Fruit fly (Drosophila melanogaster): ENCODE results near the gene CG34461.

Gene CG34461

dm6 chr3L:8347346-8347745 is 21.7 kb downstream of the CG34461 start:
- TF ChIP-seq CG13204 (GFP tag; optimal IDR thresholded peaks at IDR 0.05) (no peak), Pif1A (GFP tag; optimal IDR thresholded peaks at IDR 0.05) (no peak), gl (tag; optimal IDR thresholded peaks at IDR 0.05) (no peak), CG17806 (tag; optimal IDR thresholded peaks at IDR 0.05) (no peak), CG4496 (GFP tag; IDR thresholded peaks at IDR 0.05) (no peak), EcR (GFP tag; optimal IDR thresholded peaks at IDR 0.05) (no peak), D1 (tag; optimal IDR thresholded peaks at IDR 0.05) (no peak), CG14655 (GFP tag; optimal IDR thresholded peaks at IDR 0.05) (no peak), Pif1B (GFP tag; optimal IDR thresholded peaks at IDR 0.05) (no peak)

dm6 chr3L:8356196-8356595 is 30.5 kb downstream of the CG34461 start, which contains the start of gene Culd:
Gene Culd (minus strand): TSS chr3L:8356296.
- TF ChIP-seq Snoo (tag; optimal IDR thresholded peaks at IDR 0.05) (no peak), CG8159 (tag; optimal IDR thresholded peaks at IDR 0.05) (no peak), CG17806 (tag; optimal IDR thresholded peaks at IDR 0.05) (no peak), CG9948 (tag; optimal IDR thresholded peaks at IDR 0.05) (no peak), CG15710 (tag; optimal IDR thresholded peaks at IDR 0.05) (no peak), CG32121 (GFP tag; IDR thresholded peaks at IDR 0.05) (no peak), CG12605 (GFP tag; IDR thresholded peaks at IDR 0.05) (no peak), EcR (GFP tag; optimal IDR thresholded peaks at IDR 0.05) (no peak), CG8301 (tag; optimal IDR thresholded peaks at IDR 0.05) (no peak), D1 (tag; optimal IDR thresholded peaks at IDR 0.05) (no peak)

dm6 chr3L:8358138-8358537 is 32.5 kb downstream of the CG34461 start:
- no peak for TF ChIP-seq CG4496 (GFP tag; IDR thresholded peaks at IDR 0.05)
- no peak for TF ChIP-seq CG13204 (GFP tag; optimal IDR thresholded peaks at IDR 0.05)
- TF ChIP-seq CG8159 (tag; optimal IDR thresholded peaks at IDR 0.05), result peak; percentile 73
- TF ChIP-seq CG34367 (tag; optimal IDR thresholded peaks at IDR 0.05), result peak; percentile 43
- no peak for TF ChIP-seq Pif1A (GFP tag; optimal IDR thresholded peaks at IDR 0.05)
- no peak for TF ChIP-seq CG12605 (GFP tag; IDR thresholded peaks at IDR 0.05)
- TF ChIP-seq Snoo (tag; optimal IDR thresholded peaks at IDR 0.05), result peak; percentile 55
- TF ChIP-seq Ets98B (GFP tag; IDR thresholded peaks at IDR 0.05), result no peak
- no peak for TF ChIP-seq CG14655 (GFP tag; optimal IDR thresholded peaks at IDR 0.05)
- TF ChIP-seq CG32121 (GFP tag; IDR thresholded peaks at IDR 0.05), result no peak
- TF ChIP-seq CG8301 (tag; optimal IDR thresholded peaks at IDR 0.05), result no peak
- no peak for TF ChIP-seq CG10348 (GFP tag; IDR thresholded peaks at IDR 0.05)
- TF ChIP-seq CG9948 (tag; optimal IDR thresholded peaks at IDR 0.05), result no peak
- TF ChIP-seq CG15710 (tag; optimal IDR thresholded peaks at IDR 0.05), result no peak
- TF ChIP-seq rn (GFP tag; IDR thresholded peaks at IDR 0.05), result no peak
- no peak for TF ChIP-seq gl (tag; optimal IDR thresholded peaks at IDR 0.05)
- peak; percentile 53 for TF ChIP-seq CG17806 (tag; optimal IDR thresholded peaks at IDR 0.05)
- no peak for TF ChIP-seq EcR (GFP tag; optimal IDR thresholded peaks at IDR 0.05)
- no peak for TF ChIP-seq fd96Ca (GFP tag; IDR thresholded peaks at IDR 0.05)
- TF ChIP-seq Pif1B (GFP tag; optimal IDR thresholded peaks at IDR 0.05), result no peak
- TF ChIP-seq D1 (tag; optimal IDR thresholded peaks at IDR 0.05), result no peak

- TF ChIP-seq gl (tag; optimal IDR thresholded peaks at IDR 0.05), result no peak
- TF ChIP-seq CG12605 (GFP tag; IDR thresholded peaks at IDR 0.05), result peak; percentile 49; the same call in 1 of the 2 replicates
These were observed 33.3 kb downstream of the CG34461 start for dm6 chr3L:8358776-8359455.

- no peak for TF ChIP-seq Snoo (tag; optimal IDR thresholded peaks at IDR 0.05)
- peak; percentile 41 for TF ChIP-seq CG17806 (tag; optimal IDR thresholded peaks at IDR 0.05)
- TF ChIP-seq CG13204 (GFP tag; optimal IDR thresholded peaks at IDR 0.05), result peak; percentile 61
- TF ChIP-seq Pif1B (GFP tag; optimal IDR thresholded peaks at IDR 0.05), result no peak
- peak; percentile 55 for TF ChIP-seq CG15710 (tag; optimal IDR thresholded peaks at IDR 0.05)
- TF ChIP-seq gl (tag; optimal IDR thresholded peaks at IDR 0.05), result peak; percentile 84
- TF ChIP-seq Ets98B (GFP tag; IDR thresholded peaks at IDR 0.05), result peak; percentile 26; the same call in 1 of the 2 replicates
- 0 out of 2 replicates have a peak, but pooled peaks have one; percentile 10 for TF ChIP-seq CG32121 (GFP tag; IDR thresholded peaks at IDR 0.05)
- TF ChIP-seq CG9948 (tag; optimal IDR thresholded peaks at IDR 0.05), result peak; percentile 36
- peak; percentile 63 for TF ChIP-seq CG34367 (tag; optimal IDR thresholded peaks at IDR 0.05)
- peak; percentile 45; the same call in 1 of the 3 replicates for TF ChIP-seq fd96Ca (GFP tag; IDR thresholded peaks at IDR 0.05)
- TF ChIP-seq rn (GFP tag; IDR thresholded peaks at IDR 0.05), result 0 out of 2 replicates have a peak, but pooled peaks have one; percentile 26
- TF ChIP-seq CG8159 (tag; optimal IDR thresholded peaks at IDR 0.05), result peak; percentile 52
- no peak for TF ChIP-seq CG10348 (GFP tag; IDR thresholded peaks at IDR 0.05)
- TF ChIP-seq Pif1A (GFP tag; optimal IDR thresholded peaks at IDR 0.05), result peak; percentile 3
- TF ChIP-seq CG12605 (GFP tag; IDR thresholded peaks at IDR 0.05), result peak; percentile 81
- no peak for TF ChIP-seq D1 (tag; optimal IDR thresholded peaks at IDR 0.05)
- TF ChIP-seq CG14655 (GFP tag; optimal IDR thresholded peaks at IDR 0.05), result peak; percentile 56
- peak; percentile 53 for TF ChIP-seq CG8301 (tag; optimal IDR thresholded peaks at IDR 0.05)
- TF ChIP-seq EcR (GFP tag; optimal IDR thresholded peaks at IDR 0.05), result no peak
- TF ChIP-seq CG4496 (GFP tag; IDR thresholded peaks at IDR 0.05), result peak; percentile 50; the same call in 1 of the 3 replicates
These were observed 34.5 kb downstream of the CG34461 start for dm6 chr3L:8360063-8360642.

- TF ChIP-seq CG15710 (tag; optimal IDR thresholded peaks at IDR 0.05), result no peak
- peak; percentile 17 for TF ChIP-seq EcR (GFP tag; optimal IDR thresholded peaks at IDR 0.05)
- peak; percentile 7; the same call in 1 of the 3 replicates for TF ChIP-seq CG4496 (GFP tag; IDR thresholded peaks at IDR 0.05)
- TF ChIP-seq CG32121 (GFP tag; IDR thresholded peaks at IDR 0.05), result no peak; the same call in 1 of the 2 replicates
- TF ChIP-seq CG9948 (tag; optimal IDR thresholded peaks at IDR 0.05), result no peak
- TF ChIP-seq CG8301 (tag; optimal IDR thresholded peaks at IDR 0.05), result peak; percentile 7
- TF ChIP-seq CG17806 (tag; optimal IDR thresholded peaks at IDR 0.05), result no peak
- TF ChIP-seq CG10348 (GFP tag; IDR thresholded peaks at IDR 0.05), result no peak
- TF ChIP-seq CG13204 (GFP tag; optimal IDR thresholded peaks at IDR 0.05), result no peak
- peak; percentile 50 for TF ChIP-seq D1 (tag; optimal IDR thresholded peaks at IDR 0.05)
- peak; percentile 9; the same call in 1 of the 2 replicates for TF ChIP-seq CG12605 (GFP tag; IDR thresholded peaks at IDR 0.05)
- TF ChIP-seq CG14655 (GFP tag; optimal IDR thresholded peaks at IDR 0.05), result peak; percentile 15
- TF ChIP-seq Snoo (tag; optimal IDR thresholded peaks at IDR 0.05), result peak; percentile 13
- TF ChIP-seq rn (GFP tag; IDR thresholded peaks at IDR 0.05), result no peak
- TF ChIP-seq Ets98B (GFP tag; IDR thresholded peaks at IDR 0.05), result peak; percentile 29; the same call in 1 of the 2 replicates
- TF ChIP-seq fd96Ca (GFP tag; IDR thresholded peaks at IDR 0.05), result no peak; the same call in 2 of the 3 replicates
These were observed 35.0 kb downstream of the CG34461 start, which contains the start of gene Idh for dm6 chr3L:8360643-8361110. Gene Idh (minus strand): TSS chr3L:8360906.

Measured in whole organism, pupa.